Worm (Caenorhabditis elegans) whole organism, L4 larva: ENCODE data around the gene W09H1.4.
A peak's percentile ranks its signal among the peaks of the same experiment; 100 is the strongest.

Experiments used
- F49E8.2 ChIP-seq: sonication (generic microtip); optimal IDR thresholded peaks from 2 replicates; lab custom pipeline; 2016; ENCODE audit warnings: missing compliant biosample characterization, mild to moderate bottlenecking, missing genetic modification characterization, borderline replicate concordance
- T20F7.1 ChIP-seq: fragments of 200-800 bp; sonication (Bioruptor generic); optimal IDR thresholded peaks from 2 replicates; lab custom pipeline; 2018; ENCODE audit warnings: mild to moderate bottlenecking, missing genetic modification characterization, missing compliant biosample characterization
- T26A8.4 ChIP-seq: fragments of 200-800 bp; sonication (Bioruptor generic); IDR thresholded peaks from 2 replicates; pipeline ENCODE4 v1.3.6; 2022; ENCODE audit warnings: missing genetic modification characterization, missing compliant biosample characterization
- Y48G9A.11 ChIP-seq: fragments of 200-800 bp; sonication (Bioruptor generic); IDR thresholded peaks from 2 replicates; pipeline ENCODE4 v1.3.6; 2022; ENCODE audit warnings: missing genetic modification reagents, missing genetic modification characterization, missing compliant biosample characterization
- ZK546.5 ChIP-seq, 2 experiments: sonication (generic microtip); optimal IDR thresholded peaks; 2 replicates each; lab custom pipeline; 2017; ENCODE audit warnings: missing biosample characterization in 2 of 2, missing genetic modification characterization in 2 of 2
- aha-1 ChIP-seq: fragments of 150-350 bp; peaks from one replicate; lab custom pipeline; 2014; ENCODE audit warnings: missing biosample characterization, missing genetic modification characterization
- attf-4 ChIP-seq: sonication (generic microtip); optimal IDR thresholded peaks from 3 replicates; lab custom pipeline; 2017; ENCODE audit warnings: missing biosample characterization, missing genetic modification characterization
- ceh-20 ChIP-seq: fragments of 200-800 bp; sonication (Bioruptor generic); IDR thresholded peaks from 2 replicates; pipeline ENCODE4 v1.3.6; 2022; ENCODE audit warnings: missing genetic modification reagents, missing genetic modification characterization, missing compliant biosample characterization
- ces-1 ChIP-seq: fragments of 150-350 bp; sonication (generic microtip); optimal IDR thresholded peaks from 4 replicates; lab custom pipeline; 2014; ENCODE audit warnings: missing biosample characterization, missing genetic modification reagents, missing genetic modification characterization
- cey-2 ChIP-seq: sonication (generic microtip); optimal IDR thresholded peaks from 3 replicates; lab custom pipeline; 2017; ENCODE audit warnings: missing genetic modification characterization, mild to moderate bottlenecking, missing compliant biosample characterization, antibody characterized with exemption, borderline replicate concordance; ENCODE audit not compliant: insufficient read depth
- daf-12 ChIP-seq: fragments of 150-350 bp; optimal IDR thresholded peaks from 2 replicates; lab custom pipeline; 2014; ENCODE audit warnings: missing biosample characterization, missing genetic modification reagents, missing genetic modification characterization
- daf-19 ChIP-seq: fragments of 200-800 bp; sonication (Bioruptor generic); conservative IDR thresholded peaks from 2 replicates; pipeline ENCODE4 v1.3.6; 2022; ENCODE audit warnings: missing genetic modification characterization, missing compliant biosample characterization
- daf-8 ChIP-seq: fragments of 200-800 bp; sonication (Bioruptor generic); IDR thresholded peaks from 2 replicates; pipeline ENCODE4 v1.3.6; 2022; ENCODE audit warnings: missing genetic modification characterization, missing compliant biosample characterization
- dmd-8 ChIP-seq: fragments of 200-800 bp; sonication (Bioruptor generic); IDR thresholded peaks from 2 replicates; pipeline ENCODE4 v1.3.6; 2022; ENCODE audit warnings: missing genetic modification characterization, missing compliant biosample characterization
- dmd-9 ChIP-seq: fragments of 200-800 bp; sonication (Bioruptor generic); IDR thresholded peaks from 2 replicates; pipeline ENCODE4 v1.3.6; 2022; ENCODE audit warnings: missing genetic modification reagents, missing genetic modification characterization, missing compliant biosample characterization
- dpl-1 ChIP-seq: fragments of 150-350 bp; optimal IDR thresholded peaks from 2 replicates; lab custom pipeline; 2014; ENCODE audit warnings: missing biosample characterization, missing genetic modification reagents, missing genetic modification characterization
- fos-1 ChIP-seq: fragments of 150-350 bp; optimal IDR thresholded peaks from 2 replicates; lab custom pipeline; 2014; ENCODE audit warnings: missing biosample characterization, missing genetic modification characterization
- hlh-30 ChIP-seq: sonication (generic microtip); optimal IDR thresholded peaks from 2 replicates; lab custom pipeline; 2017; ENCODE audit warnings: antibody characterized with exemption, mild to moderate bottlenecking, missing genetic modification characterization, missing compliant biosample characterization; ENCODE audit not compliant: insufficient read depth
- lin-15B ChIP-seq: fragments of 150-350 bp; sonication (generic microtip); optimal IDR thresholded peaks from 3 replicates; lab custom pipeline; 2014; ENCODE audit warnings: missing biosample characterization, missing genetic modification characterization
- lin-29 ChIP-seq: fragments of 200-800 bp; sonication (Bioruptor generic); IDR thresholded peaks from 2 replicates; pipeline ENCODE4 v1.3.6; 2022; ENCODE audit warnings: missing genetic modification reagents, missing genetic modification characterization, missing compliant biosample characterization
- lir-3 ChIP-seq: sonication (generic microtip); optimal IDR thresholded peaks from 2 replicates; lab custom pipeline; 2016; ENCODE audit warnings: mild to moderate bottlenecking, missing genetic modification characterization, missing compliant biosample characterization
- lsy-2 ChIP-seq, 2 experiments: fragments of 150-350 bp in 1 of 2; sonication (generic microtip) in 1 of 2; optimal IDR thresholded peaks; 2 replicates each; lab custom pipeline; 2014 to 2017; ENCODE audit warnings: missing biosample characterization in 2 of 2, missing genetic modification characterization in 2 of 2
- madf-9 ChIP-seq: fragments of 200-800 bp; sonication (Bioruptor generic); conservative IDR thresholded peaks from 2 replicates; pipeline ENCODE4 v1.3.6; 2022; ENCODE audit warnings: missing genetic modification reagents, missing genetic modification characterization, missing compliant biosample characterization
- mxl-2 ChIP-seq: fragments of 200-800 bp; sonication (Bioruptor generic); conservative IDR thresholded peaks from 2 replicates; pipeline ENCODE4 v1.3.6; 2022; ENCODE audit warnings: missing genetic modification reagents, missing genetic modification characterization, missing compliant biosample characterization
- mxl-3 ChIP-seq: fragments of 200-800 bp; sonication (Bioruptor generic); optimal IDR thresholded peaks from 2 replicates; lab custom pipeline; 2018; ENCODE audit warnings: mild to moderate bottlenecking, missing genetic modification characterization, missing compliant biosample characterization
- nhr-10 ChIP-seq: fragments of 150-350 bp; optimal IDR thresholded peaks from 2 replicates; lab custom pipeline; 2014; ENCODE audit warnings: missing biosample characterization, missing genetic modification characterization
- nhr-111 ChIP-seq: fragments of 200-800 bp; sonication (Bioruptor generic); optimal IDR thresholded peaks from 2 replicates; lab custom pipeline; 2018; ENCODE audit warnings: mild to moderate bottlenecking, missing genetic modification characterization, missing compliant biosample characterization
- nhr-25 ChIP-seq: sonication (generic microtip); optimal IDR thresholded peaks from 2 replicates; lab custom pipeline; 2017; ENCODE audit warnings: missing genetic modification characterization, mild to moderate bottlenecking, missing compliant biosample characterization, antibody characterized with exemption, moderate library complexity, borderline replicate concordance; ENCODE audit not compliant: insufficient read depth
- nhr-28 ChIP-seq: fragments of 150-350 bp; optimal IDR thresholded peaks from 2 replicates; lab custom pipeline; 2014; ENCODE audit warnings: missing biosample characterization, missing genetic modification characterization
- nhr-41 ChIP-seq: fragments of 200-800 bp; sonication (Bioruptor generic); IDR thresholded peaks from 2 replicates; pipeline ENCODE4 v1.3.6; 2022; ENCODE audit warnings: missing genetic modification reagents, missing genetic modification characterization, missing compliant biosample characterization
- nhr-42 ChIP-seq: fragments of 200-800 bp; sonication (Bioruptor generic); IDR thresholded peaks from 2 replicates; pipeline ENCODE4 v1.3.6; 2022; ENCODE audit warnings: missing genetic modification characterization, missing compliant biosample characterization
- nhr-48 ChIP-seq: sonication (generic microtip); optimal IDR thresholded peaks from 2 replicates; lab custom pipeline; 2016; ENCODE audit warnings: mild to moderate bottlenecking, missing genetic modification characterization, missing compliant biosample characterization
- set-16 ChIP-seq: fragments of 200-800 bp; sonication (Bioruptor generic); IDR thresholded peaks from 2 replicates; pipeline ENCODE4 v1.3.6; 2022; ENCODE audit warnings: missing genetic modification reagents, missing genetic modification characterization, missing compliant biosample characterization
- snpc-1.2 ChIP-seq: fragments of 200-800 bp; sonication (Bioruptor generic); IDR thresholded peaks from 2 replicates; pipeline ENCODE4 v1.3.6; 2022; ENCODE audit warnings: missing genetic modification reagents, missing genetic modification characterization, missing compliant biosample characterization
- tra-1 ChIP-seq: fragments of 200-800 bp; sonication (Bioruptor generic); IDR thresholded peaks from 2 replicates; pipeline ENCODE4 v1.3.6; 2022; ENCODE audit warnings: missing genetic modification reagents, missing genetic modification characterization, missing compliant biosample characterization
- unc-39 ChIP-seq: sonication (generic microtip); optimal IDR thresholded peaks from 2 replicates; lab custom pipeline; 2017; ENCODE audit warnings: missing biosample characterization, missing genetic modification characterization
- unc-62 ChIP-seq, 3 experiments: fragments of 150-350 bp in 1 of 3; sonication (generic microtip); optimal IDR thresholded peaks in 2 of 3; peaks in 1 of 3; 1 replicate in 1 of 3; 2 replicates in 2 of 3; lab custom pipeline; 2014 to 2017; ENCODE audit warnings: missing biosample characterization in 3 of 3, missing genetic modification characterization in 3 of 3, missing genetic modification reagents in 3 of 3, missing genotype in 1 of 3
- vab-7 ChIP-seq: fragments of 200-800 bp; sonication (Bioruptor generic); IDR thresholded peaks from 2 replicates; pipeline ENCODE4 v1.3.6; 2022; ENCODE audit warnings: missing genetic modification reagents, missing genetic modification characterization, missing compliant biosample characterization
- zfp-3 ChIP-seq: fragments of 200-800 bp; sonication (Bioruptor generic); conservative IDR thresholded peaks from 2 replicates; pipeline ENCODE4 v1.3.6; 2022; ENCODE audit warnings: missing genetic modification reagents, missing genetic modification characterization, missing compliant biosample characterization

The W09H1.4 gene

ce11 chrII:13183228-13183755 is at the start of gene W09H1.4, which contains the start of gene his-73:
TSS of gene W09H1.4 (plus strand) at chrII:13183528.
TSS of gene his-73 (plus strand) at chrII:13183705.
- TF ChIP-seq aha-1 (peak; percentile 31), dmd-9 (no peak), mxl-2 (GFP tag; lab: Robert Waterston, UW) (no peak)

DNA sequence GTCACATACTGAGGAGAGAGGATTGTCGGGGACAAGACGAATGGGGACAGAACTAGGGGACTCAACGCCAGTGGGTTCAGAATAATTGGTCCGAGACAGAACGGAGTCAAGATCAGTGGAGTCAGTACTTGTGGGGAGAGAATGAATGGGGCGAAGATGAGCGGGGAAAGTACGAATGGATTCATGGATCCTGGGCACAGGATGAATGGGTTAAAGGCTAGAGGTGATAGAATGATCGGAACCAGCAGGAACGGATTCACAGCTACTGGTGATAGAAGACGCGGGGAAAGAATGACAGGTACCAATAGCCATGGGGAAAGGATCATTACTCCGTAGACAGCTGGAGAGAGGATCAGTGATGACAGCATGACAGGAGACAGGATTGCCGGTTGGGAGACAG is 43.8 kb upstream of the W09H1.4 start:
- TF ChIP-seq nhr-25 (tag; lab: Kevin White, UChicago) (no peak), nhr-42 (0 out of 2 replicates have a peak, but pooled peaks have one; percentile 7), nhr-41 (no peak), daf-8 (GFP tag; lab: Robert Waterston, UW) (no peak), lsy-2 (tag; optimal IDR thresholded peaks at IDR 0.05; lab: Kevin White, UChicago) (no peak), set-16 (no peak), mxl-2 (GFP tag; lab: Robert Waterston, UW) (no peak), T20F7.1 (GFP tag; lab: Kevin White, UChicago) (no peak), unc-39 (no peak), vab-7 (GFP tag; lab: Robert Waterston, UW) (no peak), unc-62 (GFP tag; optimal IDR thresholded peaks at IDR 0.05 in 1 of 2; lab: Kevin White, UChicago) (peak in 1 of 2 experiments; percentile 68), unc-62 (tag; optimal IDR thresholded peaks at IDR 0.05; lab: Kevin White, UChicago) (no peak), aha-1 (no peak), mxl-3 (no peak), F49E8.2 (no peak), zfp-3 (no peak), dmd-8 (GFP tag; lab: Robert Waterston, UW) (no peak), attf-4 (no peak), snpc-1.2 (GFP tag; lab: Robert Waterston, UW) (no peak)
- TF ChIP-seq, all 104 proteins: peak for 2

DNA sequence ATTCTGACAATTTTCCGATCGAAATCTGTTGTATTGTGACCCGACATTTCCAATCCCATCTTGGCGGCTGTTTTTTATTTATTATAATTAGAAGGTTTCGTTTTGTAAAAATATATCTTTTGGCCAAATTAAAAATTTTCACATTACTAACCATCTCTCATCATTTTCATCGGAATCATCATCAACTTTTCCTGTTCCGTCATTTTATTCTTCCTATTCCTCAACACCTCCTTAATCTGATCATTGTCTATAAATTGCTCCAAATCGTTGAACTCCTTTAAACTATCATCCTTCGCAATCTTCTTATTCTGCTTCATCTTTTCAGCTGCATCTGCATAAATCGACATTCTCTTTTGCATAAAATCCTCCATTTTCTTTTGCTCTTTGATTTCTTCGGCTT is 41.0 kb upstream of the W09H1.4 start:
- TF ChIP-seq tra-1 (GFP tag; lab: Robert Waterston, UW), result no peak
- TF ChIP-seq unc-62 (GFP tag; optimal IDR thresholded peaks at IDR 0.05 in 1 of 2; lab: Kevin White, UChicago), result peak in 1 of 2 experiments; percentile 92
- no peak for TF ChIP-seq unc-62 (tag; optimal IDR thresholded peaks at IDR 0.05; lab: Kevin White, UChicago)

DNA sequence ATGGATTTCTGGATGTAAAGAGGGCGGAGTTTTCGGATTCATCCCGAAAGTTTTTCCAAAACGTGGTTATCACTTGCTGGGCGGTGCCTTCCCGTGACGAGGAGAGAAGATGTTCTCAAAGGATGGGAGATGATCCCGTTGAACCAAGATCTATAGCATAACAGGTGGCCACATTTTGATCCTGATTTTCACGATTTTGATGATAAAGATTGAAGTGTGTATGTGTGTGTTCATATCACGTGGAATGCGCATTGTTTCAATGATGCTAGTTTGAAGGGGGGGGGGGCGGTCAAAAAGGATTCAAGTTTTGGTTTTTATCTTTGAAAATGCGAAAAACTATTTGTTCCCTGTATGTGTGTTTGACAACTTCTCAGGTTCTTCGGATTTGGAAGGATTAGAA is 38.1 kb upstream of the W09H1.4 start, which contains the start of gene mltn-1:
mltn-1 (minus strand) TSS at position 22 of the 400 bp plus-strand sequence.
- TF ChIP-seq nhr-28 (tag; lab: Kevin White, UChicago) (peak; percentile 26), madf-9 (GFP tag; lab: Robert Waterston, UW) (no peak), lin-15B (tag; lab: Kevin White, UChicago) (no peak), daf-19 (GFP tag; lab: Robert Waterston, UW) (no peak), dpl-1 (no peak), hlh-30 (peak; percentile 20), unc-62 (GFP tag; optimal IDR thresholded peaks at IDR 0.05 in 1 of 2; lab: Kevin White, UChicago) (no peak), unc-62 (tag; optimal IDR thresholded peaks at IDR 0.05; lab: Kevin White, UChicago) (no peak), mxl-3 (peak; percentile 63), daf-12 (tag; lab: Kevin White, UChicago) (no peak), nhr-48 (tag; lab: Kevin White, UChicago) (peak; percentile 53)

ce11 chrII:13148247-13148646 is 35.1 kb upstream of the W09H1.4 start:
- TF ChIP-seq Y48G9A.11 (no peak), nhr-10 (no peak), nhr-111 (GFP tag; lab: Kevin White, UChicago) (no peak), fos-1 (tag; lab: Kevin White, UChicago) (no peak), ceh-20 (GFP tag; lab: Robert Waterston, UW) (no peak), set-16 (no peak), lin-29 (GFP tag; lab: Robert Waterston, UW) (no peak), cey-2 (tag; lab: Kevin White, UChicago) (no peak), daf-19 (GFP tag; lab: Robert Waterston, UW) (no peak), ces-1 (GFP tag; lab: Kevin White, UChicago) (no peak), T26A8.4 (GFP tag; lab: Robert Waterston, UW) (no peak), aha-1 (peak; percentile 5), nhr-28 (tag; lab: Kevin White, UChicago) (peak; percentile 30), lir-3 (no peak), ZK546.5 (tag; optimal IDR thresholded peaks at IDR 0.05; lab: Kevin White, UChicago) (no peak)
